Worm (Caenorhabditis elegans): Measurements from ENCODE around the gene tmed-4.

Gene tmed-4

ce11 chrV:19965626-19966025 is 16.7 kb upstream of the tmed-4 start, which contains the start of gene srh-171:
TSS of gene srh-171 (plus strand) at chrV:19965700.
- no peak for TF ChIP-seq xnd-1 (tag; optimal IDR thresholded peaks at IDR 0.05)
- TF ChIP-seq aptf-3 (GFP tag; IDR thresholded peaks at IDR 0.05), result no peak
- TF ChIP-seq sea-2 (GFP tag; IDR thresholded peaks at IDR 0.05), result no peak

ce11 chrV:19961971-19962370 is 13.1 kb upstream of the tmed-4 start:
- TF ChIP-seq F57A8.1 (GFP tag; optimal IDR thresholded peaks at IDR 0.05) (no peak), tbp1 (GFP tag; optimal IDR thresholded peaks at IDR 0.05) (no peak), chd-7 (tag; optimal IDR thresholded peaks at IDR 0.05) (no peak), attf-5 (GFP tag; optimal IDR thresholded peaks at IDR 0.05) (no peak), gei-17 (GFP tag; optimal IDR thresholded peaks at IDR 0.05) (no peak), hsf-1 (GFP tag; IDR thresholded peaks at IDR 0.05) (no peak), ztf-28 (GFP tag; IDR thresholded peaks at IDR 0.05) (no peak), ama-1 (optimal IDR thresholded peaks at IDR 0.05) (no peak), ama-1 (GFP tag; optimal IDR thresholded peaks at IDR 0.05) (no peak), ztf-6 (GFP tag; IDR thresholded peaks at IDR 0.05) (no peak), nhr-80 (tag; optimal IDR thresholded peaks at IDR 0.05) (no peak), lsl-1 (GFP tag; optimal IDR thresholded peaks at IDR 0.05) (no peak), hmg-20 (GFP tag; IDR thresholded peaks at IDR 0.05) (no peak), ets-4 (GFP tag; optimal IDR thresholded peaks at IDR 0.05) (no peak)

ce11 chrV:19958744-19959143 is 9.9 kb upstream of the tmed-4 start, which contains the start of gene srh-172:
TSS of gene srh-172 (plus strand) at chrV:19959044.
- TF ChIP-seq madf-3 (GFP tag; IDR thresholded peaks at IDR 0.05) (no peak), Y95B8A.8 (GFP tag; IDR thresholded peaks at IDR 0.05) (no peak), pbrm-1 (GFP tag; IDR thresholded peaks at IDR 0.05) (no peak), mes-4 (tag; optimal IDR thresholded peaks at IDR 0.05) (no peak), mcd-1 (GFP tag; IDR thresholded peaks at IDR 0.05) (no peak), ama-1 (optimal IDR thresholded peaks at IDR 0.05) (no peak), ama-1 (GFP tag; optimal IDR thresholded peaks at IDR 0.05) (no peak), aptf-3 (GFP tag; IDR thresholded peaks at IDR 0.05) (no peak), Y53F4B.3 (GFP tag; IDR thresholded peaks at IDR 0.05) (no peak), lin-35 (GFP tag; optimal IDR thresholded peaks at IDR 0.05) (no peak), nhr-80 (tag; optimal IDR thresholded peaks at IDR 0.05) (no peak)

- no peak for TF ChIP-seq sptf-2 (GFP tag; optimal IDR thresholded peaks at IDR 0.05)
- TF ChIP-seq ceh-91 (GFP tag; IDR thresholded peaks at IDR 0.05), result no peak
These were observed 6.3 kb upstream of the tmed-4 start, which contains the start of gene abhd-3.1 for ce11 chrV:19955171-19955570. TSS of gene abhd-3.1 (plus strand) at chrV:19955488.

- TF ChIP-seq T26A5.8 (tag; optimal IDR thresholded peaks at IDR 0.05), result no peak
These were observed 5.6 kb upstream of the tmed-4 start for ce11 chrV:19954491-19954890.

- peak; percentile 77 for TF ChIP-seq cebp-1 (GFP tag; IDR thresholded peaks at IDR 0.05)
- TF ChIP-seq cebp-1 (tag; optimal IDR thresholded peaks at IDR 0.05), result peak; percentile 81
These were observed 828 bp upstream of the tmed-4 start, which contains the start of gene Y60A3A.8 for ce11 chrV:19949721-19950120. TSS of gene Y60A3A.8 (plus strand) at chrV:19949978.

- 0 out of 2 replicates have a peak, but pooled peaks have one; percentile 33 for TF ChIP-seq ceh-58 (GFP tag; IDR thresholded peaks at IDR 0.05)
- no peak for TF ChIP-seq attf-6 (GFP tag; IDR thresholded peaks at IDR 0.05)
These were observed 2.4 kb downstream of the tmed-4 start, which contains the start of gene dhs-24 for ce11 chrV:19946529-19946928. TSS of gene dhs-24 (minus strand) at chrV:19946629.
